Fruit fly (Drosophila melanogaster): ENCODE data around the gene Or33b.

DNA sequence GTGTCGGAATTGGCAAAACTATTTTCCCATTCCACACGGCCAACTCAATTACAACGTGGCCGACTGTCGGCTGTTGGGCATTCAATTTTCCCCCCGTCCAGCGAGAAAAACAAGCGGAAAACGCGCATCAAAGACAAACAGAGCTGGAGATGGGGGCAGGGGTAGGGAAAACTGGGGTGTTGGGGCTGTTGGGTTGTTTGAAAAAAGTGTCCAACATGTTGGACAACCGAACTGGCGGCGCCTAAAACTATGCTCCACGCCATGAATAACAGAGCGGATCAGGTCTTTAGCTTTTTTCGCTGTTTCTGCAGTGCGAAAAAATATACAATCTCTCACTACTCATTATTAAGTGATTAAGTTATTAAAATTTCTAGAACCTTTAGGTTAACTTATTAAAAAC, 6.3 kb downstream of the Or33b start:
- TF ChIP-seq Ets98B (GFP tag; IDR thresholded peaks at IDR 0.05) (0 out of 2 replicates have a peak, but pooled peaks have one; percentile 5), rn (GFP tag; IDR thresholded peaks at IDR 0.05) (no peak), CG10348 (GFP tag; IDR thresholded peaks at IDR 0.05) (no peak), EcR (GFP tag; optimal IDR thresholded peaks at IDR 0.05) (no peak), D1 (tag; optimal IDR thresholded peaks at IDR 0.05) (no peak), CG9948 (tag; optimal IDR thresholded peaks at IDR 0.05) (no peak), CG15710 (tag; optimal IDR thresholded peaks at IDR 0.05) (no peak), Snoo (tag; optimal IDR thresholded peaks at IDR 0.05) (no peak), CG17806 (tag; optimal IDR thresholded peaks at IDR 0.05) (no peak), CG8159 (tag; optimal IDR thresholded peaks at IDR 0.05) (peak; percentile 12), CG13204 (GFP tag; optimal IDR thresholded peaks at IDR 0.05) (no peak), CG12605 (GFP tag; IDR thresholded peaks at IDR 0.05) (no peak)
